Worm (Caenorhabditis elegans): ENCODE results near the gene C13G3.12.

DNA sequence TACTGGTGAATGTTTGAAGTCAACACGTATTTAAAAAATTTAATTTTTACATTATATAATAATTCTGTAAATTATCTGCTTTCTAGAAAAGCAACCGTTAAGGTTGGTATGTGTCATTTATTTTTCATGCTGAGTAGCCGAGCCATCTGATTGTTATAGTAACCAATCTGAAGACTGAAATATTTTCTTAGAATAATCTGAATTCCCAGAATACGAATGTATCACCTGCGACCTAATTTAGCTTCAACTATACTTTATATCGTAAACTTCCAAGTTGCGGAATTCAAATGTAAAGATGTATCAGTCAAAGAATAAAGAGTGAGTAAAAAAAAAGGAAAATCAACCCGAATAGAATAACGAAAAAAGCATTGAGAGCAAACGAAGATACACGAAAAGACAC is 10.5 kb upstream of the C13G3.12 start:
- no peak for TF ChIP-seq elt-3 (tag; optimal IDR thresholded peaks at IDR 0.05)
- TF ChIP-seq elt-2 (tag; optimal IDR thresholded peaks at IDR 0.05) = no peak
- no peak for TF ChIP-seq nhr-25 (tag; optimal IDR thresholded peaks at IDR 0.05)
- TF ChIP-seq egl-27 (tag; optimal IDR thresholded peaks at IDR 0.05) = no peak
- no peak for TF ChIP-seq mdl-1 (tag; optimal IDR thresholded peaks at IDR 0.05)
- no peak for TF ChIP-seq nhr-12 (tag; optimal IDR thresholded peaks at IDR 0.05)
- no peak for TF ChIP-seq unc-62 (GFP tag; optimal IDR thresholded peaks at IDR 0.05)
- TF ChIP-seq fkh-10 (GFP tag; optimal IDR thresholded peaks at IDR 0.05) = no peak

Data from whole organism, L3 larva.